Worm (Caenorhabditis elegans) whole organism, L3 larva: ENCODE measurements around the gene srlf-13.

ENCODE experiments used
- mdl-1 ChIP-seq: fragments of 150-350 bp; optimal IDR thresholded peaks from 2 replicates; lab custom pipeline; 2014; ENCODE audit warnings: missing biosample characterization, missing genetic modification characterization
- nhr-11 ChIP-seq: fragments of 150-350 bp; optimal IDR thresholded peaks from 2 replicates; lab custom pipeline; 2014; ENCODE audit warnings: missing biosample characterization, missing genetic modification characterization
- nhr-28 ChIP-seq: fragments of 150-350 bp; optimal IDR thresholded peaks from 2 replicates; lab custom pipeline; 2014; ENCODE audit warnings: missing biosample characterization, missing genetic modification characterization
- sea-2 ChIP-seq: fragments of 150-350 bp; sonication (generic microtip); optimal IDR thresholded peaks from 4 replicates; lab custom pipeline; 2014; ENCODE audit warnings: missing biosample characterization, missing genetic modification reagents, missing genetic modification characterization

DNA sequence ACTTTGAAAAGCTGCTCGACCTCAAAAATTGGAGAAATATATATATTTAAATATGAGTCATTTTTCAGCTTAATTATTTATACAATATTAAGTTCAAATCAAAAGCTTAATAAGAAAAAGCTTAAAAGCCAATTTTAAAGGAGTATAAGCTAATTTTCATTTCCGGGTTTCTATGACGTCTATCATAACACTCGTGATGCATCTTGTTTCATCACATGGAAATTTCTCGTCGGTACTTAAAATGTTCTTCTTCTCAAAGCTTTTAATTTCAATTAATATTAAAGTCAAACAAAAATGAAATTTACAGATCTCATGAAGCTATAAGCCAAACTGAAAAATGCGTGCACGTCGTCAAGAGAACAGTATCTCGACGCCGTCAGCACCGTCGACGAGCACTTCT, 23.4 kb upstream of the srlf-13 start, which contains the start of gene rbr-2:
- no peak for TF ChIP-seq sea-2 (GFP tag; lab: Kevin White, UChicago)
- TF ChIP-seq nhr-28 (tag; lab: Kevin White, UChicago): no peak
- no peak for TF ChIP-seq nhr-11 (tag; lab: Kevin White, UChicago)
- TF ChIP-seq mdl-1 (tag; lab: Kevin White, UChicago): no peak
